Worm (Caenorhabditis elegans) whole organism, L3 larva: ENCODE results near the gene gtf-2H2C.

ENCODE experiments used
- lin-15B ChIP-seq: fragments of 150-350 bp; optimal IDR thresholded peaks from 2 replicates; lab custom pipeline; 2014; ENCODE audit warnings: missing biosample characterization, missing genetic modification characterization
- nhr-12 ChIP-seq: fragments of 150-350 bp; optimal IDR thresholded peaks from 2 replicates; lab custom pipeline; 2014; ENCODE audit warnings: missing biosample characterization, missing genetic modification characterization
- nhr-237 ChIP-seq: fragments of 150-350 bp; optimal IDR thresholded peaks from 2 replicates; lab custom pipeline; 2014; ENCODE audit warnings: missing biosample characterization, missing genetic modification characterization
- nhr-28 ChIP-seq: fragments of 150-350 bp; optimal IDR thresholded peaks from 2 replicates; lab custom pipeline; 2014; ENCODE audit warnings: missing biosample characterization, missing genetic modification characterization
- nhr-43 ChIP-seq: sonication (generic microtip); optimal IDR thresholded peaks from 2 replicates; lab custom pipeline; 2016; ENCODE audit warnings: mild to moderate bottlenecking, missing genetic modification characterization, missing compliant biosample characterization; ENCODE audit not compliant: poor library complexity, severe bottlenecking
- pha-4 ChIP-seq: fragments of 150-350 bp; optimal IDR thresholded peaks from 2 replicates; lab custom pipeline; 2014; ENCODE audit warnings: missing biosample characterization, missing genetic modification reagents, missing genetic modification characterization
- snpc-4 ChIP-seq: fragments of 150-350 bp; optimal IDR thresholded peaks from 2 replicates; lab custom pipeline; 2014; ENCODE audit warnings: missing biosample characterization, missing genetic modification characterization
- ztf-4 ChIP-seq: fragments of 150-350 bp; optimal IDR thresholded peaks from 2 replicates; lab custom pipeline; 2014; ENCODE audit warnings: missing biosample characterization, missing genetic modification characterization

- peak; percentile 79 for TF ChIP-seq pha-4 (tag; lab: Kevin White, UChicago)
- no peak for TF ChIP-seq ztf-4
- no peak for TF ChIP-seq nhr-237 (tag; lab: Kevin White, UChicago)
- TF ChIP-seq nhr-28 (tag; lab: Kevin White, UChicago), result no peak
- TF ChIP-seq lin-15B (tag; lab: Kevin White, UChicago), result no peak
- TF ChIP-seq snpc-4, result no peak
- no peak for TF ChIP-seq nhr-12 (tag; lab: Kevin White, UChicago)
- no peak for TF ChIP-seq nhr-43 (tag; lab: Kevin White, UChicago)
Measured at ce11 chrIII:10132495-10133450, 42.2 kb upstream of the gtf-2H2C start.
